Worm (Caenorhabditis elegans) whole organism, young adult: ENCODE results near the gene akap-1.

ENCODE experiments used
- D2030.7 ChIP-seq: fragments of 200-800 bp; sonication (Bioruptor generic); IDR thresholded peaks from 2 replicates; pipeline ENCODE4 v1.3.6; 2022; ENCODE audit warnings: missing genetic modification reagents, missing genetic modification characterization, missing compliant biosample characterization
- F10E7.11 ChIP-seq: sonication (generic microtip); optimal IDR thresholded peaks from 2 replicates; lab custom pipeline; 2017; ENCODE audit warnings: mild to moderate bottlenecking, missing genetic modification characterization, moderate library complexity, missing compliant biosample characterization
- F49E8.2 ChIP-seq: sonication (generic microtip); optimal IDR thresholded peaks from 3 replicates; lab custom pipeline; 2017; ENCODE audit warnings: missing genetic modification characterization, mild to moderate bottlenecking, missing compliant biosample characterization, antibody characterized with exemption, moderate library complexity; ENCODE audit not compliant: insufficient read depth
- F57A8.1 ChIP-seq: fragments of 200-800 bp; sonication (Bioruptor generic); optimal IDR thresholded peaks from 2 replicates; lab custom pipeline; 2018; ENCODE audit warnings: mild to moderate bottlenecking, missing genetic modification characterization, moderate library complexity, missing compliant biosample characterization
- cebp-1 ChIP-seq, 2 experiments: fragments of 200-800 bp in 1 of 2; sonication (Bioruptor generic) in 1 of 2; sonication (generic microtip) in 1 of 2; IDR thresholded peaks in 1 of 2; optimal IDR thresholded peaks in 1 of 2; 2 replicates each; pipeline versions ENCODE4 v1.3.6 to Lab custom; 2017 to 2022; ENCODE audit warnings: missing compliant biosample characterization in 2 of 2, missing genetic modification characterization in 2 of 2, mild to moderate bottlenecking in 1 of 2, missing genetic modification reagents in 1 of 2, moderate library complexity in 1 of 2
- cebp-2 ChIP-seq: fragments of 200-800 bp; sonication (Bioruptor generic); IDR thresholded peaks from 2 replicates; pipeline ENCODE4 v1.3.6; 2022; ENCODE audit warnings: missing genetic modification characterization, missing compliant biosample characterization
- ceh-100 ChIP-seq: fragments of 200-800 bp; sonication (Bioruptor generic); IDR thresholded peaks from 2 replicates; pipeline ENCODE4 v1.3.6; 2022; ENCODE audit warnings: missing genetic modification reagents, missing genetic modification characterization, missing compliant biosample characterization
- ceh-58 ChIP-seq: fragments of 200-800 bp; sonication (Bioruptor generic); IDR thresholded peaks from 2 replicates; pipeline ENCODE4 v1.3.6; 2022; ENCODE audit warnings: missing genetic modification characterization, missing compliant biosample characterization
- ceh-91 ChIP-seq: fragments of 200-800 bp; sonication (Bioruptor generic); IDR thresholded peaks from 2 replicates; pipeline ENCODE4 v1.3.6; 2022; ENCODE audit warnings: missing genetic modification reagents, missing genetic modification characterization, missing compliant biosample characterization
- die-1 ChIP-seq: sonication (generic microtip); optimal IDR thresholded peaks from 2 replicates; lab custom pipeline; 2016; ENCODE audit warnings: missing genotype, mild to moderate bottlenecking, missing genetic modification characterization, missing compliant biosample characterization
- dox-1 ChIP-seq: fragments of 200-800 bp; sonication (Bioruptor generic); IDR thresholded peaks from 2 replicates; pipeline ENCODE4 v1.3.6; 2022; ENCODE audit warnings: missing genetic modification reagents, missing genetic modification characterization, missing compliant biosample characterization
- dpff-1 ChIP-seq: sonication (generic microtip); optimal IDR thresholded peaks from 2 replicates; lab custom pipeline; 2017; ENCODE audit warnings: mild to moderate bottlenecking, missing genetic modification characterization, missing compliant biosample characterization
- egl-18 ChIP-seq: fragments of 200-800 bp; sonication (Bioruptor generic); IDR thresholded peaks from 2 replicates; pipeline ENCODE4 v1.3.6; 2022; ENCODE audit warnings: missing genetic modification reagents, missing genetic modification characterization, missing compliant biosample characterization
- egl-44 ChIP-seq: fragments of 200-800 bp; sonication (Bioruptor generic); IDR thresholded peaks from 2 replicates; pipeline ENCODE4 v1.3.6; 2022; ENCODE audit warnings: missing genetic modification reagents, missing genetic modification characterization, missing compliant biosample characterization
- fkh-3 ChIP-seq: sonication (generic microtip); optimal IDR thresholded peaks from 2 replicates; lab custom pipeline; 2016; ENCODE audit warnings: mild to moderate bottlenecking, missing genetic modification characterization, missing compliant biosample characterization
- him-1 ChIP-seq: sonication (generic microtip); optimal IDR thresholded peaks from 2 replicates; lab custom pipeline; 2016; ENCODE audit warnings: missing genotype, missing genetic modification reagents, missing genetic modification characterization, missing compliant biosample characterization
- hlh-12 ChIP-seq: sonication (generic microtip); optimal IDR thresholded peaks from 2 replicates; lab custom pipeline; 2016; ENCODE audit warnings: missing genetic modification characterization, missing compliant biosample characterization
- hmg-1.2 ChIP-seq: fragments of 200-800 bp; sonication (Bioruptor generic); IDR thresholded peaks from 2 replicates; pipeline ENCODE4 v1.3.6; 2022; ENCODE audit warnings: missing genetic modification reagents, missing genetic modification characterization, missing compliant biosample characterization
- let-526 ChIP-seq: fragments of 200-800 bp; sonication (Bioruptor generic); IDR thresholded peaks from 2 replicates; pipeline ENCODE4 v1.3.6; 2022; ENCODE audit warnings: missing genetic modification reagents, missing genetic modification characterization, missing compliant biosample characterization
- lin-40 ChIP-seq: sonication (generic microtip); optimal IDR thresholded peaks from 2 replicates; lab custom pipeline; 2016; ENCODE audit warnings: missing genetic modification characterization, mild to moderate bottlenecking, missing compliant biosample characterization, missing genotype, missing genetic modification reagents
- lir-1 ChIP-seq: fragments of 200-800 bp; sonication (Bioruptor generic); conservative IDR thresholded peaks from 2 replicates; pipeline ENCODE4 v1.3.6; 2022; ENCODE audit warnings: missing genetic modification reagents, missing genetic modification characterization, missing compliant biosample characterization
- lsl-1 ChIP-seq: fragments of 200-800 bp; sonication (Bioruptor generic); optimal IDR thresholded peaks from 2 replicates; lab custom pipeline; 2018; ENCODE audit warnings: mild to moderate bottlenecking, missing genetic modification characterization, moderate library complexity, missing compliant biosample characterization
- mcd-1 ChIP-seq: fragments of 200-800 bp; sonication (Bioruptor generic); IDR thresholded peaks from 2 replicates; pipeline ENCODE4 v1.3.6; 2022; ENCODE audit warnings: missing genetic modification reagents, missing genetic modification characterization, missing compliant biosample characterization
- nfyb-1 ChIP-seq: fragments of 200-800 bp; sonication (Bioruptor generic); IDR thresholded peaks from 2 replicates; pipeline ENCODE4 v1.3.6; 2022; ENCODE audit warnings: missing genetic modification reagents, missing genetic modification characterization, missing compliant biosample characterization
- rec-8 ChIP-seq, 2 experiments: sonication (generic microtip); optimal IDR thresholded peaks; 2 replicates each; lab custom pipeline; 2016; ENCODE audit warnings: mild to moderate bottlenecking in 2 of 2, missing genetic modification characterization in 2 of 2, missing genetic modification reagents in 2 of 2, missing genotype in 2 of 2, missing biosample characterization in 1 of 2, missing compliant biosample characterization in 1 of 2, moderate library complexity in 1 of 2
- rpc-1 ChIP-seq, 2 experiments: fragments of 150-350 bp in 1 of 2; sonication (generic microtip) in 1 of 2; optimal IDR thresholded peaks; 2 replicates each; lab custom pipeline; 2014 to 2018; ENCODE audit warnings: missing biosample characterization in 1 of 2, missing genetic modification characterization in 1 of 2, missing genetic modification reagents in 1 of 2, missing genotype in 1 of 2
- snpc-1.1 ChIP-seq: sonication (generic microtip); optimal IDR thresholded peaks from 2 replicates; lab custom pipeline; 2017; ENCODE audit warnings: missing genetic modification characterization, mild to moderate bottlenecking, missing compliant biosample characterization, antibody characterized with exemption, moderate library complexity, missing genotype, missing genetic modification reagents; ENCODE audit not compliant: insufficient read depth
- sptf-2 ChIP-seq: fragments of 200-800 bp; sonication (Bioruptor generic); optimal IDR thresholded peaks from 2 replicates; lab custom pipeline; 2018; ENCODE audit warnings: mild to moderate bottlenecking, missing genetic modification characterization, missing compliant biosample characterization
- tbp1 ChIP-seq: fragments of 200-800 bp; sonication (Bioruptor generic); optimal IDR thresholded peaks from 2 replicates; lab custom pipeline; 2018; ENCODE audit warnings: mild to moderate bottlenecking, missing genetic modification characterization, missing compliant biosample characterization
- ztf-3 ChIP-seq: fragments of 200-800 bp; sonication (Bioruptor generic); optimal IDR thresholded peaks from 2 replicates; lab custom pipeline; 2018; ENCODE audit warnings: mild to moderate bottlenecking, missing genetic modification characterization, missing compliant biosample characterization
- ztf-6 ChIP-seq: fragments of 200-800 bp; sonication (Bioruptor generic); IDR thresholded peaks from 2 replicates; pipeline ENCODE4 v1.3.6; 2022; ENCODE audit warnings: missing genetic modification reagents, missing genetic modification characterization, missing compliant biosample characterization

The akap-1 gene

DNA sequence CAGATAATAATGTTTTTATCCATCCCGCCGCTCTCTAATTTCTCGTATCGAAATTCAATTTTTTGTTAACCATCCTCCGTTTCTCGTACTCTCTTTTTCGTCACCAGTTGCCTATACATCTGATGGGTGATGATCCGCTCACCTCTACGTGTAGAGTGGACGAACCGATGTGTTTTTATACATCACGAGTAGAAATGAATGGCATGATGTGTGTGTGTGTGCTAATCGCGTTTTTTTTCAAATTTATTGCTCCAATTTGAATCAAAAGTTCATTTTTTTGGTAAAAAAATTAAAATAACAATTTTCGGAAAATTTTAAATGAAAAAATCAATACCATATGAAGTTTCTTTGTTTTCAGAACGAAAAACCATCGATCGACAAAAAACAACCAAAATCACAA lies 2.8 kb downstream of the akap-1 start:
- TF ChIP-seq hlh-12, result no peak
- no peak for TF ChIP-seq ceh-91 (GFP tag; lab: Robert Waterston, UW)
- 0 out of 2 replicates have a peak, but pooled peaks have one; percentile 19 for TF ChIP-seq cebp-1 (GFP tag; IDR thresholded peaks at IDR 0.05; lab: Robert Waterston, UW)
- no peak for TF ChIP-seq cebp-1 (tag; optimal IDR thresholded peaks at IDR 0.05; lab: Kevin White, UChicago)

DNA sequence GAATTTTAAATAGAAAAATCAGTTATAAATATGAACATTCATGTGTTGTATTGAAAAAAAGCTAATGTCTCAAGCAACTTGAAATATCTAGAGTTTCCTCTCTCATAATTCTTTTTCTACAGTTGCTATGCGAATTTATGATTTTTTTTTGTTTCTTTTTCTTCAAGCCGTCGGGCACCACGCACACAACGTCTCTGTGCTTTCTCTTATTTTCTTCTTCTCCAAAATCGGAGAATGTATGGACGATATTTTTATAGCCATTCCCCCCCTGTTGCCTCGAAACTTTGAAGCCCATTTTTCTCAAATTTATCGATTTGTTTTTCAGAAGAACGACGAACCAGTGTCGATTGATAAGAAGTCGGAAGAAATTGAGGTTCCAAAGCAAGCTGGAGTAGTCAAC lies 3.6 kb downstream of the akap-1 start:
- TF ChIP-seq nfyb-1 (GFP tag; lab: Robert Waterston, UW) (no peak), rec-8 (tag; optimal IDR thresholded peaks at IDR 0.05; lab: Kevin White, UChicago) (no peak), fkh-3 (no peak), egl-18 (GFP tag; lab: Robert Waterston, UW) (no peak), sptf-2 (GFP tag; lab: Kevin White, UChicago) (no peak), rpc-1 (optimal IDR thresholded peaks at IDR 0.05; lab: Kevin White, UChicago) (no peak), rpc-1 (tag; optimal IDR thresholded peaks at IDR 0.05; lab: Kevin White, UChicago) (no peak), dpff-1 (tag; lab: Kevin White, UChicago) (no peak), mcd-1 (GFP tag; lab: Robert Waterston, UW) (no peak), ztf-6 (GFP tag; lab: Robert Waterston, UW) (no peak), snpc-1.1 (tag; lab: Kevin White, UChicago) (no peak), let-526 (GFP tag; lab: Robert Waterston, UW) (no peak), ztf-3 (no peak)
- TF ChIP-seq, all 124 proteins: peak for 0

DNA sequence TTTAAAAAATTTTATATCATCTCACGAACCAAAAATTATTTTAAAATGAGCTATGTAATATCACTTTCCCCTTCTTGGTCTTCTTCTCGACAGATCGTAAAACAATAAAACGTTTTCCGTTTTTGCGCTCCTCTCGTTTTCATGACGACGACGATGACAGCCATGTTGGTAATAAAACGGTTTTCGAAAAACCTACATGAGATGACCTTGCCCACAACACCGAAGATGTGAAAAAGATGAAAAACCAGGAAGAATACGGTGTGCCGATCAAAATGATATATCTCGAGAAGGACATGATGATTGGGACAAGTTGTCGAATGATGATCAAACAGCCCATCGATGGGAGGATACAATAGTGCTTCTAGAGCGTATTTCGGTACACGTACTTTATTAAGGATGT lies 5.5 kb downstream of the akap-1 start:
- TF ChIP-seq ceh-100 (GFP tag; lab: Robert Waterston, UW), result no peak
- no peak for TF ChIP-seq tbp1 (GFP tag; lab: Kevin White, UChicago)
- TF ChIP-seq F57A8.1 (GFP tag; lab: Kevin White, UChicago), result no peak
- TF ChIP-seq lir-1, result no peak
- no peak for TF ChIP-seq lsl-1 (GFP tag; lab: Kevin White, UChicago)
- no peak for TF ChIP-seq cebp-2 (GFP tag; lab: Robert Waterston, UW)
- no peak for TF ChIP-seq ztf-6 (GFP tag; lab: Robert Waterston, UW)
- no peak for TF ChIP-seq ceh-58 (GFP tag; lab: Robert Waterston, UW)

DNA sequence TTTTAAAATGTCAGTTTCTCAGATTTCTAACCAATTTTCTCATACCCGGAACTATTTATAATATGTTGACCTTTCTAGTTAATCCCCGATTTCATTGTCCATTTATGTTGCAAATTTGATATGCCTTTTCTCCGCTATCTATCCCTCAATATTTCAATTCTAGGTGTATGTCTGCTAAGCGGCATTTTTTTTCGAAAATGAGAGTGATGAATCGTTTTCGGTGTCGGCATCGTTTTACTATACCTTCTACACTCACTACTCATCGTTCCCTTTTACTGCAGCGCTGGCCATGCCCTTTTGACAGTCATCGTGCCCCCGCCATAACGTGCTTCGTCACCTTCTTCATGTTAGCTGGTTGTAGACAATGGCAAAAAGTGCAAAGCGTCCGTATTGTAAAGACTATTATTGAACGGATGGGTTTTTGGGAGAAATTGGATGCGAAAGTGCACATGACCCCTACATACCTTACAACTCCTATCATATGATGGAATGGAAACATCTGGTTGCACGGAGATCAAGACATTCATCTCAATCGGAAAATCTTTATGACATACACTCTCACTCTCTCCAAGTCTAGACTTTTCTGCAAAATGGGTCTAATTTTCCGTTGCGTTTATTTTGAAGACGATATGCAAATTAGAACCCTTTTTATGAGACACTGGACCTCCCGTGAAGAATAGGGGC lies 6.1 kb downstream of the akap-1 start:
- TF ChIP-seq him-1 (tag; lab: Kevin White, UChicago) (no peak), hmg-1.2 (GFP tag; lab: Robert Waterston, UW) (no peak), die-1 (tag; lab: Kevin White, UChicago) (no peak), F10E7.11 (tag; lab: Kevin White, UChicago) (no peak), D2030.7 (no peak), lir-1 (no peak), F49E8.2 (tag; lab: Kevin White, UChicago) (no peak), lin-40 (tag; lab: Kevin White, UChicago) (no peak), egl-44 (GFP tag; lab: Robert Waterston, UW) (no peak), dox-1 (GFP tag; lab: Robert Waterston, UW) (no peak; the same call in 1 of the 2 replicates)
- TF ChIP-seq, all 124 proteins: peak for 0
